Worm (Caenorhabditis elegans) whole organism, L3 larva: ENCODE measurements around the gene cnc-9.

ENCODE experiments used
- ZK546.5 ChIP-seq: sonication (generic microtip); optimal IDR thresholded peaks from 2 replicates; lab custom pipeline; 2017; ENCODE audit warnings: missing biosample characterization, missing genetic modification characterization
- aly-2 ChIP-seq: fragments of 150-350 bp; optimal IDR thresholded peaks from 2 replicates; lab custom pipeline; 2014; ENCODE audit warnings: missing biosample characterization, missing genetic modification characterization
- ama-1 ChIP-seq: fragments of 150-350 bp; optimal IDR thresholded peaks from 2 replicates; lab custom pipeline; 2018
- ceh-28 ChIP-seq: fragments of 150-350 bp; optimal IDR thresholded peaks from 2 replicates; lab custom pipeline; 2014; ENCODE audit warnings: missing biosample characterization, missing genetic modification reagents, missing genetic modification characterization
- ceh-82 ChIP-seq: fragments of 150-350 bp; optimal IDR thresholded peaks from 2 replicates; lab custom pipeline; 2014; ENCODE audit warnings: missing biosample characterization, missing genetic modification characterization
- daf-12 ChIP-seq: fragments of 150-350 bp; optimal IDR thresholded peaks from 2 replicates; lab custom pipeline; 2014; ENCODE audit warnings: missing biosample characterization, missing genetic modification reagents, missing genetic modification characterization
- egl-5 ChIP-seq: fragments of 150-350 bp; optimal IDR thresholded peaks from 2 replicates; lab custom pipeline; 2017; ENCODE audit warnings: missing biosample characterization, missing genetic modification reagents, missing genetic modification characterization, inconsistent platforms
- elt-1 ChIP-seq: fragments of 150-350 bp; optimal IDR thresholded peaks from 2 replicates; lab custom pipeline; 2014; ENCODE audit warnings: missing biosample characterization, missing genetic modification characterization
- elt-2 ChIP-seq: sonication (generic microtip); optimal IDR thresholded peaks from 2 replicates; lab custom pipeline; 2016; ENCODE audit warnings: missing genetic modification reagents, mild to moderate bottlenecking, missing genetic modification characterization, missing compliant biosample characterization
- elt-3 ChIP-seq, 3 experiments: fragments of 150-350 bp in 1 of 3; sonication (generic microtip) in 2 of 3; optimal IDR thresholded peaks; 2 replicates in 2 of 3; 4 replicates in 1 of 3; lab custom pipeline; 2014 to 2017; ENCODE audit warnings: missing biosample characterization in 3 of 3, missing genetic modification characterization in 3 of 3
- eor-1 ChIP-seq, 2 experiments: fragments of 150-350 bp; optimal IDR thresholded peaks; 2 replicates each; lab custom pipeline; 2014 to 2018; ENCODE audit warnings: missing biosample characterization in 2 of 2, missing genetic modification characterization in 2 of 2
- fkh-10 ChIP-seq: sonication (generic microtip); optimal IDR thresholded peaks from 2 replicates; lab custom pipeline; 2017; ENCODE audit warnings: missing biosample characterization, missing genetic modification reagents, missing genetic modification characterization
- hmg-11 ChIP-seq: sonication (generic microtip); optimal IDR thresholded peaks from 2 replicates; lab custom pipeline; 2016; ENCODE audit warnings: missing genetic modification characterization, missing compliant biosample characterization
- jun-1 ChIP-seq: fragments of 150-350 bp; optimal IDR thresholded peaks from 2 replicates; lab custom pipeline; 2014; ENCODE audit warnings: missing biosample characterization, missing genetic modification reagents, missing genetic modification characterization
- lin-15B ChIP-seq: fragments of 150-350 bp; optimal IDR thresholded peaks from 2 replicates; lab custom pipeline; 2014; ENCODE audit warnings: missing biosample characterization, missing genetic modification characterization
- lin-39 ChIP-seq: fragments of 150-350 bp; optimal IDR thresholded peaks from 2 replicates; lab custom pipeline; 2018; ENCODE audit warnings: missing biosample characterization, missing genetic modification reagents, missing genetic modification characterization
- mml-1 ChIP-seq: fragments of 150-350 bp; sonication (generic microtip); optimal IDR thresholded peaks from 3 replicates; lab custom pipeline; 2014; ENCODE audit warnings: missing biosample characterization, missing genetic modification characterization
- nfya-1 ChIP-seq: sonication (generic microtip); optimal IDR thresholded peaks from 2 replicates; lab custom pipeline; 2017; ENCODE audit warnings: missing genetic modification characterization, mild to moderate bottlenecking, missing compliant biosample characterization, antibody characterized with exemption, moderate library complexity; ENCODE audit not compliant: insufficient read depth
- nhr-12 ChIP-seq: fragments of 150-350 bp; optimal IDR thresholded peaks from 2 replicates; lab custom pipeline; 2014; ENCODE audit warnings: missing biosample characterization, missing genetic modification characterization
- nhr-23 ChIP-seq: fragments of 150-350 bp; optimal IDR thresholded peaks from 2 replicates; lab custom pipeline; 2014; ENCODE audit warnings: missing biosample characterization, missing genetic modification reagents, missing genetic modification characterization
- nhr-25 ChIP-seq: sonication (generic microtip); optimal IDR thresholded peaks from 2 replicates; lab custom pipeline; 2017; ENCODE audit warnings: missing biosample characterization, missing genetic modification characterization
- nhr-43 ChIP-seq: sonication (generic microtip); optimal IDR thresholded peaks from 2 replicates; lab custom pipeline; 2016; ENCODE audit warnings: mild to moderate bottlenecking, missing genetic modification characterization, missing compliant biosample characterization; ENCODE audit not compliant: poor library complexity, severe bottlenecking
- nhr-67 ChIP-seq: fragments of 150-350 bp; optimal IDR thresholded peaks from 2 replicates; lab custom pipeline; 2014; ENCODE audit warnings: missing biosample characterization, missing genetic modification characterization
- nhr-77 ChIP-seq: fragments of 150-350 bp; optimal IDR thresholded peaks from 2 replicates; lab custom pipeline; 2014; ENCODE audit warnings: missing biosample characterization, missing genetic modification characterization
- pha-4 ChIP-seq: fragments of 150-350 bp; optimal IDR thresholded peaks from 2 replicates; lab custom pipeline; 2014; ENCODE audit warnings: missing biosample characterization, missing genetic modification reagents, missing genetic modification characterization
- pqm-1 ChIP-seq: fragments of 150-350 bp; optimal IDR thresholded peaks from 2 replicates; lab custom pipeline; 2017; ENCODE audit warnings: missing biosample characterization, missing genetic modification characterization, inconsistent platforms
- sea-2 ChIP-seq: fragments of 150-350 bp; sonication (generic microtip); optimal IDR thresholded peaks from 4 replicates; lab custom pipeline; 2014; ENCODE audit warnings: missing biosample characterization, missing genetic modification reagents, missing genetic modification characterization
- snpc-4 ChIP-seq: fragments of 150-350 bp; optimal IDR thresholded peaks from 2 replicates; lab custom pipeline; 2014; ENCODE audit warnings: missing biosample characterization, missing genetic modification characterization
- tbx-2 ChIP-seq: sonication (generic microtip); optimal IDR thresholded peaks from 2 replicates; lab custom pipeline; 2016; ENCODE audit warnings: mild to moderate bottlenecking, missing genetic modification characterization, missing compliant biosample characterization
- unc-39 ChIP-seq: sonication (generic microtip); optimal IDR thresholded peaks from 4 replicates; lab custom pipeline; 2017; ENCODE audit warnings: missing biosample characterization, missing genetic modification characterization
- zag-1 ChIP-seq: fragments of 150-350 bp; optimal IDR thresholded peaks from 2 replicates; lab custom pipeline; 2014; ENCODE audit warnings: missing biosample characterization, missing genetic modification characterization
- ztf-11 ChIP-seq: fragments of 150-350 bp; optimal IDR thresholded peaks from 2 replicates; lab custom pipeline; 2014; ENCODE audit warnings: missing biosample characterization, missing genetic modification characterization

The cnc-9 gene

ce11 chrV:7437985-7438384 is 38.0 kb upstream of the cnc-9 start, which contains the start of gene F25E5.16:
TSS of gene F25E5.16 (plus strand) at chrV:7438285.
- TF ChIP-seq nhr-77 (tag; lab: Kevin White, UChicago) = no peak
- TF ChIP-seq fkh-10 (GFP tag; lab: Kevin White, UChicago) = no peak
- TF ChIP-seq nhr-25 (tag; lab: Kevin White, UChicago) = no peak
- TF ChIP-seq ceh-82 = no peak
- TF ChIP-seq nhr-12 = no peak
- TF ChIP-seq zag-1 (tag; lab: Kevin White, UChicago) = no peak

ce11 chrV:7437538-7437937 is 37.5 kb upstream of the cnc-9 start, which contains the start of gene F25E5.9:
TSS of gene F25E5.9 (minus strand) at chrV:7437919.
- TF ChIP-seq snpc-4 (tag; lab: Kevin White, UChicago) = peak; percentile 32
- peak; percentile 51 for TF ChIP-seq nfya-1 (tag; lab: Kevin White, UChicago)
- TF ChIP-seq lin-39 (tag; lab: Kevin White, UChicago) = peak; percentile 3
- no peak for TF ChIP-seq daf-12
- TF ChIP-seq lin-15B (tag; lab: Kevin White, UChicago) = peak; percentile 7
- peak; percentile 28 for TF ChIP-seq fkh-10 (GFP tag; lab: Kevin White, UChicago)
- TF ChIP-seq ZK546.5 (tag; lab: Kevin White, UChicago) = no peak
- peak; percentile 10 for TF ChIP-seq ama-1 (lab: Kevin White, UChicago)
- no peak for TF ChIP-seq nhr-77 (tag; lab: Kevin White, UChicago)

ce11 chrV:7436911-7437310 is 36.9 kb upstream of the cnc-9 start:
- TF ChIP-seq ZK546.5 (tag; lab: Kevin White, UChicago) = no peak
- no peak for TF ChIP-seq ztf-11 (tag; lab: Kevin White, UChicago)
- peak; percentile 90 for TF ChIP-seq nhr-43
- peak; percentile 72 for TF ChIP-seq nhr-23 (tag; lab: Kevin White, UChicago)
- no peak for TF ChIP-seq mml-1
- TF ChIP-seq nhr-25 (tag; lab: Kevin White, UChicago) = peak; percentile 78
- peak in 2 of 3 experiments; percentile 14 to 91 for TF ChIP-seq elt-3 (tag; optimal IDR thresholded peaks at IDR 0.05; lab: Kevin White, UChicago)
- TF ChIP-seq ama-1 (lab: Kevin White, UChicago) = peak; percentile 98
- peak; percentile 16 for TF ChIP-seq nfya-1 (tag; lab: Kevin White, UChicago)
- TF ChIP-seq pha-4 (tag; lab: Kevin White, UChicago) = peak; percentile 14
- peak; percentile 28 for TF ChIP-seq tbx-2

- TF ChIP-seq jun-1 (tag; lab: Kevin White, UChicago) = no peak
- TF ChIP-seq nhr-67 (tag; lab: Kevin White, UChicago) = no peak
- no peak for TF ChIP-seq aly-2
- TF ChIP-seq sea-2 (GFP tag; lab: Kevin White, UChicago) = no peak
- TF ChIP-seq eor-1 (tag; optimal IDR thresholded peaks at IDR 0.05; lab: Kevin White, UChicago) = no peak
- TF ChIP-seq daf-12 = no peak
- no peak for TF ChIP-seq ama-1 (lab: Kevin White, UChicago)
- no peak for TF ChIP-seq pqm-1 (tag; lab: Kevin White, UChicago)
- TF ChIP-seq nhr-12 = no peak
- TF ChIP-seq zag-1 (tag; lab: Kevin White, UChicago) = no peak
- TF ChIP-seq ceh-28 (tag; lab: Kevin White, UChicago) = no peak
- no peak for TF ChIP-seq egl-5 (tag; lab: Kevin White, UChicago)
- no peak for TF ChIP-seq elt-1 (tag; lab: Kevin White, UChicago)
- TF ChIP-seq, all 47 proteins: peak for 0
These were observed 36.5 kb upstream of the cnc-9 start for ce11 chrV:7436509-7436908.

- no peak for TF ChIP-seq tbx-2
- TF ChIP-seq ama-1 (lab: Kevin White, UChicago) = no peak
- peak; percentile 14 for TF ChIP-seq nhr-25 (tag; lab: Kevin White, UChicago)
- peak; percentile 46 for TF ChIP-seq nhr-43
- peak; percentile 70 for TF ChIP-seq nhr-23 (tag; lab: Kevin White, UChicago)
- no peak for TF ChIP-seq unc-39 (tag; lab: Kevin White, UChicago)
- TF ChIP-seq nhr-77 (tag; lab: Kevin White, UChicago) = no peak
- TF ChIP-seq lin-15B (tag; lab: Kevin White, UChicago) = no peak
- TF ChIP-seq nhr-12 = no peak
- peak; percentile 11 for TF ChIP-seq hmg-11 (tag; lab: Kevin White, UChicago)
- TF ChIP-seq elt-2 = no peak
- no peak for TF ChIP-seq eor-1 (tag; optimal IDR thresholded peaks at IDR 0.05; lab: Kevin White, UChicago)
- TF ChIP-seq, all 47 proteins: peak for 4
These were observed 35.6 kb upstream of the cnc-9 start, which contains the start of the genes ddo-2 and F25E5.8 for ce11 chrV:7435376-7436204. TSS of gene ddo-2 (minus strand) at chrV:7435705. TSS of gene F25E5.8 (plus strand) at chrV:7435930.
